Fruit fly (Drosophila melanogaster): ENCODE measurements around the gene Nmdar1.

DNA sequence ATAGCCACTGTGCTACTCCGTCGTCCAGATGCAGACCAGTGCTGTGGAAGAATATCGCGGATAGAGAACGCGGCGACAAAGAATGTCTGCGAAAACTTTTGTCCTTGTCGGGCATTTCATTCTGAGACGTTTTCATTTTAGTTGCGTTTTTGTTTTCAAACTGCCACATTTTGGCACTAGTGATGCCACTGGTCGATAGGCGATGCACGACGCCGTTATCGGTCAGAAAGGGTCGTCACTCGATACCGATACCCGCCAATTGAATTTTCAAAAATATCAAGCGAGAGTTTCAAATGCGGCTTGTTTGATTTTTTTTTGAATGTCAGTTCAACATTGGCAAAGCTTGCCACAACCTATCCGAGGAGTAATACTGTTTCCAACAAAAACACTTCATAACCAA is 27.3 kb upstream of the Nmdar1 start:
- TF ChIP-seq fru (GFP tag; optimal IDR thresholded peaks at IDR 0.05), result no peak
- no peak for TF ChIP-seq tai (GFP tag; optimal IDR thresholded peaks at IDR 0.05)
- no peak for TF ChIP-seq Jra (GFP tag; optimal IDR thresholded peaks at IDR 0.05)
- no peak for TF ChIP-seq usp (GFP tag; optimal IDR thresholded peaks at IDR 0.05)
- no peak for TF ChIP-seq Hr78 (GFP tag; optimal IDR thresholded peaks at IDR 0.05)
- no peak for TF ChIP-seq Abd-B (GFP tag; optimal IDR thresholded peaks at IDR 0.05)
- TF ChIP-seq CrebA (GFP tag; optimal IDR thresholded peaks at IDR 0.05; ENCODE audit: borderline replicate concordance), result no peak
- no peak for TF ChIP-seq sage (GFP tag; optimal IDR thresholded peaks at IDR 0.05)
- no peak for TF ChIP-seq CG32264 (GFP tag; optimal IDR thresholded peaks at IDR 0.05)
- TF ChIP-seq psq (GFP tag; optimal IDR thresholded peaks at IDR 0.05), result no peak
- no peak for TF ChIP-seq Rel (GFP tag; optimal IDR thresholded peaks at IDR 0.05)
- no peak for TF ChIP-seq Rel (tag; optimal IDR thresholded peaks at IDR 0.05)
- no peak for TF ChIP-seq OdsH (GFP tag; optimal IDR thresholded peaks at IDR 0.05)
- no peak for TF ChIP-seq lola (GFP tag; optimal IDR thresholded peaks at IDR 0.05)
